Fruit fly (Drosophila melanogaster) whole organism, embryonic: Measurements from ENCODE around the gene CG31157.

Source experiments
- Atf6 ChIP-seq: fragments of 200-800 bp; sonication (Bioruptor generic); IDR thresholded peaks from 2 replicates; pipeline ENCODE4 v1.3.6; 2022; ENCODE audit warnings: missing biosample characterization, missing genetic modification characterization
- CG10543 ChIP-seq: fragments of 200-800 bp; sonication (Bioruptor generic); optimal IDR thresholded peaks from 3 replicates; lab custom pipeline; 2017; ENCODE audit warnings: missing biosample characterization, mild to moderate bottlenecking, missing genetic modification characterization, moderate library complexity
- CG11247 ChIP-seq: fragments of 200-800 bp; sonication (Bioruptor generic); IDR thresholded peaks from 2 replicates; pipeline ENCODE4 v1.3.6; 2022; ENCODE audit warnings: missing biosample characterization, missing genetic modification characterization
- CG13296 ChIP-seq: fragments of 200-800 bp; sonication (Bioruptor generic); optimal IDR thresholded peaks from 3 replicates; lab custom pipeline; 2018; ENCODE audit warnings: missing biosample characterization, mild to moderate bottlenecking, missing genetic modification characterization
- CG1647 ChIP-seq: fragments of 200-800 bp; sonication (Bioruptor generic); optimal IDR thresholded peaks from 3 replicates; lab custom pipeline; 2016; ENCODE audit warnings: missing biosample characterization, missing genetic modification characterization
- CG16813 ChIP-seq: fragments of 200-800 bp; sonication (Bioruptor generic); IDR thresholded peaks from 3 replicates; pipeline ENCODE4 v1.3.6; 2022; ENCODE audit warnings: missing biosample characterization, missing genetic modification characterization; ENCODE audit not compliant: partially characterized antibody
- CG1792 ChIP-seq: fragments of 200-800 bp; sonication (Bioruptor generic); optimal IDR thresholded peaks from 2 replicates; lab custom pipeline; 2016; ENCODE audit warnings: missing biosample characterization, missing genetic modification characterization
- CG18262 ChIP-seq: fragments of 200-800 bp; optimal IDR thresholded peaks from 3 replicates; lab custom pipeline; 2019; ENCODE audit warnings: missing biosample characterization, mild to moderate bottlenecking, missing genetic modification characterization, moderate library complexity
- CG18476 ChIP-seq: fragments of 200-800 bp; sonication (Bioruptor generic); optimal IDR thresholded peaks from 2 replicates; lab custom pipeline; 2016; ENCODE audit warnings: missing biosample characterization, mild to moderate bottlenecking, missing genetic modification characterization
- CG33213 ChIP-seq: fragments of 200-800 bp; sonication (Bioruptor generic); optimal IDR thresholded peaks from 3 replicates; lab custom pipeline; 2016; ENCODE audit warnings: missing biosample characterization, missing genetic modification characterization
- CG34376 ChIP-seq: fragments of 200-800 bp; sonication (Bioruptor generic); optimal IDR thresholded peaks from 2 replicates; lab custom pipeline; 2018; ENCODE audit warnings: missing biosample characterization, mild to moderate bottlenecking, missing genetic modification characterization
- CG4328 ChIP-seq: fragments of 200-800 bp; sonication (Bioruptor generic); optimal IDR thresholded peaks from 3 replicates; lab custom pipeline; 2017; ENCODE audit warnings: missing biosample characterization, missing genetic modification reagents, missing genetic modification characterization
- CG4617 ChIP-seq: fragments of 200-800 bp; sonication (Bioruptor generic); optimal IDR thresholded peaks from 3 replicates; lab custom pipeline; 2016; ENCODE audit warnings: missing biosample characterization, missing genetic modification characterization, borderline replicate concordance
- CG6254 ChIP-seq: fragments of 200-800 bp; sonication (Bioruptor generic); optimal IDR thresholded peaks from 3 replicates; lab custom pipeline; 2017; ENCODE audit warnings: mild to moderate bottlenecking, missing biosample characterization, missing genetic modification reagents, missing genetic modification characterization
- CG6683 ChIP-seq: fragments of 200-800 bp; sonication (Bioruptor generic); optimal IDR thresholded peaks from 2 replicates; lab custom pipeline; 2017; ENCODE audit warnings: missing biosample characterization, mild to moderate bottlenecking, missing genetic modification characterization, missing genetic modification reagents
- CG6791 ChIP-seq: fragments of 200-800 bp; sonication (Bioruptor generic); IDR thresholded peaks from 3 replicates; pipeline ENCODE4 v1.3.6; 2022; ENCODE audit warnings: missing biosample characterization, missing genetic modification characterization; ENCODE audit not compliant: partially characterized antibody
- CG7556 ChIP-seq: fragments of 200-800 bp; sonication (Bioruptor generic); optimal IDR thresholded peaks from 2 replicates; lab custom pipeline; 2017; ENCODE audit warnings: missing biosample characterization, mild to moderate bottlenecking, missing genetic modification characterization
- CG7839 ChIP-seq: fragments of 200-800 bp; sonication (Bioruptor generic); optimal IDR thresholded peaks from 3 replicates; lab custom pipeline; 2018; ENCODE audit warnings: missing biosample characterization, mild to moderate bottlenecking, missing genetic modification characterization, moderate library complexity
- CG7963 ChIP-seq: fragments of 200-800 bp; sonication (Bioruptor generic); IDR thresholded peaks from 3 replicates; pipeline ENCODE4 v1.3.6; 2022; ENCODE audit warnings: missing biosample characterization, missing genetic modification characterization; ENCODE audit not compliant: partially characterized antibody
- CG8290 ChIP-seq, 3 experiments: fragments of 200-800 bp; sonication (Bioruptor generic); optimal IDR thresholded peaks; 2 replicates each; lab custom pipeline; 2016 to 2019; ENCODE audit warnings: missing biosample characterization in 3 of 3, missing genetic modification characterization in 3 of 3, mild to moderate bottlenecking in 2 of 3, moderate library complexity in 1 of 3
- Chrac-16 ChIP-seq: fragments of 200-800 bp; sonication (Bioruptor generic); optimal IDR thresholded peaks from 3 replicates; lab custom pipeline; 2016; ENCODE audit warnings: missing biosample characterization, missing genetic modification characterization
- CrebB ChIP-seq: fragments of 200-800 bp; sonication (Bioruptor generic); optimal IDR thresholded peaks from 3 replicates; lab custom pipeline; 2018; ENCODE audit warnings: missing biosample characterization, mild to moderate bottlenecking, missing genetic modification characterization
- Elba2 ChIP-seq: fragments of 200-800 bp; sonication (Bioruptor generic); optimal IDR thresholded peaks from 3 replicates; lab custom pipeline; 2016; ENCODE audit warnings: missing biosample characterization, missing genetic modification characterization
- H2.0 ChIP-seq: fragments of 200-800 bp; sonication (Bioruptor generic); IDR thresholded peaks from 2 replicates; pipeline ENCODE4 v1.3.6; 2022; ENCODE audit warnings: missing biosample characterization, missing genetic modification characterization
- HLH3B ChIP-seq: fragments of 200-800 bp; sonication (Bioruptor generic); IDR thresholded peaks from 2 replicates; pipeline ENCODE4 v1.3.6; 2022; ENCODE audit warnings: missing biosample characterization, missing genetic modification characterization
- MTF-1 ChIP-seq: fragments of 200-800 bp; sonication (Bioruptor generic); optimal IDR thresholded peaks from 2 replicates; lab custom pipeline; 2018; ENCODE audit warnings: missing biosample characterization, mild to moderate bottlenecking, missing genetic modification characterization, borderline replicate concordance
- Mad ChIP-seq: fragments of 200-800 bp; sonication (Bioruptor generic); optimal IDR thresholded peaks from 2 replicates; lab custom pipeline; 2016; ENCODE audit warnings: missing biosample characterization, missing genetic modification characterization
- Ptx1 ChIP-seq: fragments of 200-800 bp; sonication (Bioruptor generic); IDR thresholded peaks from 2 replicates; pipeline ENCODE4 v1.3.6; 2022; ENCODE audit warnings: missing biosample characterization, missing genetic modification characterization
- Scr ChIP-seq: fragments of 200-800 bp; sonication (Bioruptor generic); IDR thresholded peaks from 2 replicates; pipeline ENCODE4 v1.3.6; 2022; ENCODE audit warnings: missing biosample characterization, missing genetic modification characterization; ENCODE audit not compliant: partially characterized antibody
- Xbp1 ChIP-seq: fragments of 200-800 bp; sonication (Bioruptor generic); optimal IDR thresholded peaks from 3 replicates; lab custom pipeline; 2016; ENCODE audit warnings: missing biosample characterization, mild to moderate bottlenecking, missing genetic modification characterization
- YL-1 ChIP-seq: fragments of 200-800 bp; sonication (Bioruptor generic); optimal IDR thresholded peaks from 3 replicates; lab custom pipeline; 2017; ENCODE audit warnings: missing biosample characterization, mild to moderate bottlenecking, missing genetic modification characterization
- ase ChIP-seq: fragments of 200-800 bp; sonication (Bioruptor generic); IDR thresholded peaks from 3 replicates; pipeline ENCODE4 v1.3.6; 2022; ENCODE audit warnings: missing biosample characterization, missing genetic modification characterization
- da ChIP-seq: fragments of 200-800 bp; sonication (Bioruptor generic); optimal IDR thresholded peaks from 2 replicates; lab custom pipeline; 2016; ENCODE audit warnings: missing biosample characterization, missing genetic modification characterization
- emc ChIP-seq: fragments of 200-800 bp; sonication (Bioruptor generic); optimal IDR thresholded peaks from 2 replicates; lab custom pipeline; 2016; ENCODE audit warnings: missing biosample characterization, missing genetic modification characterization
- ewg ChIP-seq: fragments of 200-800 bp; sonication (Bioruptor generic); optimal IDR thresholded peaks from 3 replicates; lab custom pipeline; 2017; ENCODE audit warnings: mild to moderate bottlenecking, missing biosample characterization, missing genetic modification reagents, missing genetic modification characterization
- fd102C ChIP-seq: fragments of 200-800 bp; sonication (Bioruptor generic); optimal IDR thresholded peaks from 2 replicates; lab custom pipeline; 2018; ENCODE audit warnings: missing biosample characterization, mild to moderate bottlenecking, missing genetic modification characterization, moderate library complexity
- fu2 ChIP-seq: fragments of 200-800 bp; sonication (Bioruptor generic); optimal IDR thresholded peaks from 2 replicates; lab custom pipeline; 2016; ENCODE audit warnings: missing biosample characterization, missing genetic modification characterization
- gfzf ChIP-seq: fragments of 200-800 bp; sonication (Bioruptor generic); optimal IDR thresholded peaks from 2 replicates; lab custom pipeline; 2016; ENCODE audit warnings: missing biosample characterization, mild to moderate bottlenecking, missing genetic modification characterization, moderate library complexity
- hth ChIP-seq: fragments of >200 bp; optimal IDR thresholded peaks from 2 replicates; lab custom pipeline; 2017; ENCODE audit warnings: inconsistent platforms
- ind ChIP-seq: fragments of 200-800 bp; sonication (Bioruptor generic); optimal IDR thresholded peaks from 3 replicates; lab custom pipeline; 2016; ENCODE audit warnings: missing biosample characterization, missing genetic modification characterization
- klu ChIP-seq: fragments of 200-800 bp; sonication (Bioruptor generic); IDR thresholded peaks from 2 replicates; pipeline ENCODE4 v1.3.6; 2022; ENCODE audit warnings: missing biosample characterization, missing genetic modification characterization
- kni ChIP-seq: fragments of 200-800 bp; sonication (Bioruptor generic); optimal IDR thresholded peaks from 3 replicates; lab custom pipeline; 2017; ENCODE audit warnings: mild to moderate bottlenecking, missing biosample characterization, missing genetic modification reagents, missing genetic modification characterization
- org-1 ChIP-seq: fragments of 200-800 bp; sonication (Bioruptor generic); optimal IDR thresholded peaks from 2 replicates; lab custom pipeline; 2017; ENCODE audit warnings: missing biosample characterization, missing genetic modification characterization
- pita ChIP-seq: fragments of 200-800 bp; sonication (Bioruptor generic); optimal IDR thresholded peaks from 2 replicates; lab custom pipeline; 2017; ENCODE audit warnings: missing biosample characterization, mild to moderate bottlenecking, missing genetic modification characterization
- rib ChIP-seq: fragments of 200-800 bp; sonication (Bioruptor generic); IDR thresholded peaks from 2 replicates; pipeline ENCODE4 v1.3.6; 2022; ENCODE audit warnings: missing biosample characterization, missing genetic modification characterization
- salm ChIP-seq: fragments of 200-800 bp; sonication (Bioruptor generic); optimal IDR thresholded peaks from 2 replicates; lab custom pipeline; 2018; ENCODE audit warnings: missing biosample characterization, mild to moderate bottlenecking, missing genetic modification characterization
- seq ChIP-seq: fragments of 200-800 bp; sonication (Bioruptor generic); IDR thresholded peaks from 2 replicates; pipeline ENCODE4 v1.3.6; 2022; ENCODE audit warnings: missing biosample characterization, missing genetic modification characterization
- stwl ChIP-seq: fragments of 200-800 bp; sonication (Bioruptor generic); optimal IDR thresholded peaks from 3 replicates; lab custom pipeline; 2018; ENCODE audit warnings: missing biosample characterization, mild to moderate bottlenecking, missing genetic modification characterization, moderate library complexity
- trem ChIP-seq: fragments of 200-800 bp; optimal IDR thresholded peaks from 3 replicates; lab custom pipeline; 2019; ENCODE audit warnings: missing biosample characterization, mild to moderate bottlenecking, missing genetic modification characterization, moderate library complexity
- zfh1 ChIP-seq: fragments of 200-800 bp; sonication (Bioruptor generic); IDR thresholded peaks from 3 replicates; pipeline ENCODE4 v1.3.6; 2022; ENCODE audit warnings: missing biosample characterization, missing genetic modification characterization

CG31157 gene

dm6 chr3R:13012351-13012750 lies 35.2 kb upstream of the CG31157 start (continued):
- peak; percentile 75; the same call in 2 of the 3 replicates for TF ChIP-seq zfh1 (GFP tag; lab: Robert Waterston, UW)
- peak; percentile 60 for TF ChIP-seq ind (GFP tag; lab: Kevin White, UChicago)
- TF ChIP-seq Ptx1 (GFP tag; lab: Robert Waterston, UW), result peak; percentile 77
- TF ChIP-seq CG10543, result peak; percentile 61
- TF ChIP-seq Mad, result peak; percentile 61
- TF ChIP-seq HLH3B (GFP tag; lab: Robert Waterston, UW), result peak; percentile 72
- no peak for TF ChIP-seq CG4617
- TF ChIP-seq Xbp1 (GFP tag; lab: Kevin White, UChicago), result peak; percentile 67
- TF ChIP-seq emc (GFP tag; lab: Kevin White, UChicago), result no peak
- no peak for TF ChIP-seq fd102C (GFP tag; lab: Kevin White, UChicago)
- peak; percentile 60 for TF ChIP-seq H2.0 (GFP tag; lab: Robert Waterston, UW)
- peak; percentile 56 for TF ChIP-seq CG7839 (tag; lab: Kevin White, UChicago)
- TF ChIP-seq ewg (GFP tag; lab: Kevin White, UChicago), result peak; percentile 88
- TF ChIP-seq CG16813 (GFP tag; lab: Robert Waterston, UW), result no peak
- peak; percentile 85 for TF ChIP-seq rib (GFP tag; lab: Robert Waterston, UW)
- TF ChIP-seq YL-1 (GFP tag; lab: Kevin White, UChicago), result peak; percentile 29
- TF ChIP-seq CG7963, result no peak
- peak; percentile 19 for TF ChIP-seq CG7556 (GFP tag; lab: Kevin White, UChicago)
- no peak for TF ChIP-seq CG18476
- TF ChIP-seq ase (GFP tag; lab: Robert Waterston, UW), result peak; percentile 69; the same call in 2 of the 3 replicates
- no peak for TF ChIP-seq CG34376 (GFP tag; lab: Kevin White, UChicago)
- TF ChIP-seq MTF-1 (GFP tag; lab: Kevin White, UChicago), result peak; percentile 39
- TF ChIP-seq fu2 (GFP tag; lab: Kevin White, UChicago), result peak; percentile 53
- no peak for TF ChIP-seq seq (GFP tag; lab: Robert Waterston, UW)
- no peak for TF ChIP-seq CG6254 (GFP tag; lab: Kevin White, UChicago)
- TF ChIP-seq Chrac-16, result peak; percentile 53
- TF ChIP-seq CG33213 (GFP tag; lab: Kevin White, UChicago), result peak; percentile 37
- TF ChIP-seq CG11247 (GFP tag; lab: Robert Waterston, UW), result peak; percentile 65
- TF ChIP-seq trem (tag; lab: Kevin White, UChicago), result no peak
- TF ChIP-seq gfzf (GFP tag; lab: Kevin White, UChicago), result no peak
- no peak for TF ChIP-seq stwl
- peak; percentile 46; the same call in 1 of the 2 replicates for TF ChIP-seq Atf6 (GFP tag; lab: Robert Waterston, UW)
- peak; percentile 30 for TF ChIP-seq CG13296 (GFP tag; lab: Kevin White, UChicago)
- 0 out of 3 replicates have a peak, but pooled peaks have one; percentile 11 for TF ChIP-seq CG6791 (GFP tag; lab: Robert Waterston, UW)
- TF ChIP-seq CG1647 (GFP tag; lab: Kevin White, UChicago), result peak; percentile 66
- peak; percentile 62 for TF ChIP-seq org-1 (GFP tag; lab: Kevin White, UChicago)
- peak; percentile 66 for TF ChIP-seq CrebB (tag; lab: Kevin White, UChicago)
- TF ChIP-seq Scr (GFP tag; lab: Robert Waterston, UW), result no peak
- TF ChIP-seq CG8290 (GFP tag; optimal IDR thresholded peaks at IDR 0.05; lab: Kevin White, UChicago), result no peak
- TF ChIP-seq CG8290 (tag; optimal IDR thresholded peaks at IDR 0.05; lab: Kevin White, UChicago), result peak in 1 of 2 experiments; percentile 77
- TF ChIP-seq CG1792 (GFP tag; lab: Kevin White, UChicago), result no peak
- no peak for TF ChIP-seq pita
- no peak for TF ChIP-seq salm (tag; lab: Kevin White, UChicago)
- peak; percentile 40 for TF ChIP-seq CG18262
- peak; percentile 38 for TF ChIP-seq da (GFP tag; lab: Kevin White, UChicago)
- peak; percentile 44; the same call in 1 of the 2 replicates for TF ChIP-seq klu (GFP tag; lab: Robert Waterston, UW)
- no peak for TF ChIP-seq kni (GFP tag; lab: Kevin White, UChicago)
- TF ChIP-seq Elba2 (GFP tag; lab: Kevin White, UChicago), result no peak
- TF ChIP-seq hth (lab: Kevin White, UChicago), result no peak
- TF ChIP-seq CG4328, result peak; percentile 18
- TF ChIP-seq CG6683 (GFP tag; lab: Kevin White, UChicago), result no peak
